Worm (Caenorhabditis elegans) whole organism, late embryonic: ENCODE data around the gene srw-29.

Experiments used
- ama-1 ChIP-seq: fragments of 150-350 bp; optimal IDR thresholded peaks from 2 replicates; lab custom pipeline; 2014
- ceh-31 ChIP-seq: sonication (generic microtip); optimal IDR thresholded peaks from 2 replicates; lab custom pipeline; 2016; ENCODE audit warnings: missing genetic modification characterization, missing compliant biosample characterization
- hlh-30 ChIP-seq: sonication (generic microtip); optimal IDR thresholded peaks from 2 replicates; lab custom pipeline; 2017; ENCODE audit warnings: antibody characterized with exemption, missing genetic modification characterization, missing compliant biosample characterization; ENCODE audit not compliant: insufficient read depth
- pha-4 ChIP-seq: fragments of 150-350 bp; optimal IDR thresholded peaks from 2 replicates; lab custom pipeline; 2018; ENCODE audit warnings: missing biosample characterization, missing genetic modification reagents, missing genetic modification characterization
- tbx-2 ChIP-seq: sonication (generic microtip); optimal IDR thresholded peaks from 2 replicates; lab custom pipeline; 2016; ENCODE audit warnings: missing genetic modification characterization, missing compliant biosample characterization
- unc-42 ChIP-seq: sonication (generic microtip); optimal IDR thresholded peaks from 2 replicates; lab custom pipeline; 2016; ENCODE audit warnings: missing genotype, missing genetic modification characterization, missing compliant biosample characterization
- unc-55 ChIP-seq: sonication (generic microtip); optimal IDR thresholded peaks from 2 replicates; lab custom pipeline; 2017; ENCODE audit warnings: missing biosample characterization, missing genetic modification reagents, missing genetic modification characterization

DNA sequence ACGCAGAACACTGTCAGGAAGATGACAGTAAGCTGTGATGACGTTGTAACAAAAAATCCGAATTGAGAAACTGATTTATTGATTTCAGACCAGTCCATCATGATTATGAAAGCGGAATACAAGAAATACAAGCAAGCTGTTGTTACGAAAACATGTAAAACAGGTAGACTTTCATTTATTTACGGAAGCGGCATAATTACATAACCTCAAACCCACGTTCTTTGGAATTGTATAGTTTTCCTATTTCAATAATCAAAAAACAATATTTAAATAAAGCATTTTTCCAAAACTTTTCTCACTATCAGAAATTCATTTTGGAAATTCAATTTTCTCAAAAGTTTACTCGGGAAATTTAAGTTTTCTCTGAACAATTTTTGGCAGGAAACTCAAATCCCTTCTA is 34.4 kb upstream of the srw-29 start, which contains the start of gene str-15:
- TF ChIP-seq ama-1 (lab: Kevin White, UChicago) (no peak), unc-42 (tag; lab: Kevin White, UChicago) (no peak), hlh-30 (tag; lab: Kevin White, UChicago) (no peak), ceh-31 (tag; lab: Kevin White, UChicago) (no peak), pha-4 (no peak), tbx-2 (tag; lab: Kevin White, UChicago) (no peak), unc-55 (no peak)
